Fruit fly (Drosophila melanogaster): ENCODE results near the gene whe.

DNA sequence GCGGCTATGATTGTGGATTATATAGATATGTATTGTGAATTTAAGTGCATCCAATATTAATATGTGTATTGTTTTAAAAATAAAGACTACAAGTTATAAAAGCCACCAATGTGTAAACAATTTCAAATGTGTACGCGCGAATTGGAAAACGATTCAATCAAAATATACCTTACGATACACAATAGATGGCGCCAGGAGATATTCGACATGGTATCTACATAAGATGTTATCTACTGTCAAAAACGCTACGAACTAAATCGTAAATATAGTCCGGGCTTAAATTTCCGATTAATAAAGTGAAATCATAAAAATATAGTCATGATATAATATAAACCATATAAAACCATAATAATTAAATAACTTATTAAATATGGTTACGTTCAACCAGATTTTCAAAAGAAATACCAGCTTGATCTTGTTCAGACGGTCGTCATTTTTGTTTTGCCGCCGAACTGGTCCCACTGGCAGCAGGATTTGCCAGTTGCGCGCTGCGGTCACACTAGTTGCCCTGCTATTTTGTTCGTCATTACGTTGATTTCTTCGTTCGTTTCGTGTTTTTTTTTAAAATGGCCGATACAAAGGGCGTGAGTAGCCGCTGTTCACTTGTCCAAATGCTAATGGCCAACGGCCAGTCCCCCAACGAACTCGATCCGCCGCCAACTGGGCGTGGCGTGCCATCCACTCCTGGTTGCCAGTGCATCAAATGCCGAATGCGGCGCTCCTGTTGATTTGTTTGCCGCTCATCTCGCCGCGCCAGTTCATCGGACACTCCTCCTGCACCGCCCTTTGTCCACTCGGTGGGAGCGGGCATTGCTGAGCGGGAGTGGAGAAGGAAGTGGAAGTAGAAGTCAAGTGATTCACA lies 44.5 kb downstream of the whe start, which contains the start of gene Septin1:
- TF ChIP-seq CTCF (optimal IDR thresholded peaks at IDR 0.05), result peak; percentile 52 to 86
- TF ChIP-seq CG8478 (optimal IDR thresholded peaks at IDR 0.05), result no peak
